Fruit fly (Drosophila melanogaster): ENCODE results near the gene TP53INP.

Gene TP53INP

dm6 chr3L:4415326-4416274 lies 8.9 kb downstream of the TP53INP start (continued):
- TF ChIP-seq exex (tag; optimal IDR thresholded peaks at IDR 0.05), result peak; percentile 54
- TF ChIP-seq CG31441 (GFP tag; IDR thresholded peaks at IDR 0.05), result no peak
- peak; percentile 75 for TF ChIP-seq sens (GFP tag)
- TF ChIP-seq CG14667 (GFP tag; IDR thresholded peaks at IDR 0.05), result no peak
- no peak for TF ChIP-seq lov (optimal IDR thresholded peaks at IDR 0.05)
- TF ChIP-seq lov (GFP tag; IDR thresholded peaks at IDR 0.05), result 0 out of 3 replicates have a peak, but pooled peaks have one; percentile 49
- TF ChIP-seq CG2678 (tag; optimal IDR thresholded peaks at IDR 0.05), result peak; percentile 16
- no peak for TF ChIP-seq h (optimal IDR thresholded peaks at IDR 0.05)
- TF ChIP-seq CG34376 (GFP tag; optimal IDR thresholded peaks at IDR 0.05), result peak; percentile 85
- no peak for TF ChIP-seq fd3F (GFP tag; optimal IDR thresholded peaks at IDR 0.05)
- TF ChIP-seq CG6254 (GFP tag; optimal IDR thresholded peaks at IDR 0.05), result no peak
- TF ChIP-seq Hey (tag; optimal IDR thresholded peaks at IDR 0.05), result no peak
- TF ChIP-seq CG11723 (GFP tag; optimal IDR thresholded peaks at IDR 0.05), result no peak
- no peak for TF ChIP-seq CG6813 (GFP tag; optimal IDR thresholded peaks at IDR 0.05)
- no peak for TF ChIP-seq C15 (GFP tag; IDR thresholded peaks at IDR 0.05)
- no peak for TF ChIP-seq nerfin-2 (GFP tag; IDR thresholded peaks at IDR 0.05; ENCODE audit: partially characterized antibody)
- no peak for TF ChIP-seq Oli (tag; optimal IDR thresholded peaks at IDR 0.05)
- no peak for TF ChIP-seq CG30431 (GFP tag; optimal IDR thresholded peaks at IDR 0.05)
- TF ChIP-seq pzg (GFP tag; optimal IDR thresholded peaks at IDR 0.05), result no peak
- TF ChIP-seq CG12104 (GFP tag; optimal IDR thresholded peaks at IDR 0.05), result no peak
- no peak for TF ChIP-seq onecut (GFP tag; IDR thresholded peaks at IDR 0.05)
- no peak for TF ChIP-seq CG6854 (GFP tag; optimal IDR thresholded peaks at IDR 0.05)
- TF ChIP-seq Ravus (GFP tag; IDR thresholded peaks at IDR 0.05), result no peak
- no peak for TF ChIP-seq Drgx (GFP tag; IDR thresholded peaks at IDR 0.05)
- TF ChIP-seq ro (GFP tag; IDR thresholded peaks at IDR 0.05), result no peak
- TF ChIP-seq Hsf (GFP tag; optimal IDR thresholded peaks at IDR 0.05), result no peak
- TF ChIP-seq CG10543 (GFP tag; optimal IDR thresholded peaks at IDR 0.05), result peak; percentile 63
- TF ChIP-seq lilli (GFP tag; optimal IDR thresholded peaks at IDR 0.05), result no peak
- TF ChIP-seq rib (GFP tag; IDR thresholded peaks at IDR 0.05), result peak; percentile 41; the same call in 1 of the 2 replicates
- no peak for TF ChIP-seq ci (GFP tag; IDR thresholded peaks at IDR 0.05)
- TF ChIP-seq CG8290 (GFP tag; optimal IDR thresholded peaks at IDR 0.05), result no peak
- TF ChIP-seq CG8290 (tag; optimal IDR thresholded peaks at IDR 0.05), result no peak
- no peak for TF ChIP-seq CG3407 (GFP tag; optimal IDR thresholded peaks at IDR 0.05)
- no peak for TF ChIP-seq YL-1 (GFP tag; optimal IDR thresholded peaks at IDR 0.05)
- no peak for TF ChIP-seq CG2875 (GFP tag; optimal IDR thresholded peaks at IDR 0.05)
- TF ChIP-seq corto (GFP tag; optimal IDR thresholded peaks at IDR 0.05), result no peak
- no peak for TF ChIP-seq wdn (GFP tag; IDR thresholded peaks at IDR 0.05)
- no peak for TF ChIP-seq Dad (GFP tag; optimal IDR thresholded peaks at IDR 0.05)
- TF ChIP-seq mirr (GFP tag; optimal IDR thresholded peaks at IDR 0.05), result peak; percentile 35
- TF ChIP-seq caup (GFP tag; optimal IDR thresholded peaks at IDR 0.05; ENCODE audit: severe bottlenecking), result no peak
- no peak for TF ChIP-seq hkb (optimal IDR thresholded peaks at IDR 0.05)
- TF ChIP-seq hkb (GFP tag; IDR thresholded peaks at IDR 0.05), result no peak
- peak; percentile 28 for TF ChIP-seq HmgZ (tag; optimal IDR thresholded peaks at IDR 0.05)
- TF ChIP-seq Ets65A (GFP tag), result peak; percentile 31
- no peak for TF ChIP-seq CG12236 (GFP tag; optimal IDR thresholded peaks at IDR 0.05)
- TF ChIP-seq wek (GFP tag; optimal IDR thresholded peaks at IDR 0.05), result no peak
- TF ChIP-seq ken (GFP tag; IDR thresholded peaks at IDR 0.05), result no peak
- TF ChIP-seq sr (GFP tag; IDR thresholded peaks at IDR 0.05), result no peak
- peak; percentile 82 for TF ChIP-seq sug (tag; optimal IDR thresholded peaks at IDR 0.05)
- TF ChIP-seq CG18599 (GFP tag; optimal IDR thresholded peaks at IDR 0.05), result peak; percentile 12
- no peak for TF ChIP-seq br (optimal IDR thresholded peaks at IDR 0.05)
